Fruit fly (Drosophila melanogaster) whole organism, embryonic: ENCODE results near the gene UQCR-6.4L.

ENCODE experiments used
- Asciz ChIP-seq: fragments of 200-800 bp; sonication (Bioruptor generic); optimal IDR thresholded peaks from 2 replicates; lab custom pipeline; 2017; ENCODE audit warnings: missing biosample characterization, mild to moderate bottlenecking, missing genetic modification characterization, missing genetic modification reagents
- Atf6 ChIP-seq: fragments of 200-800 bp; sonication (Bioruptor generic); IDR thresholded peaks from 2 replicates; pipeline ENCODE4 v1.3.6; 2022; ENCODE audit warnings: missing biosample characterization, missing genetic modification characterization
- B-H1 ChIP-seq: fragments of 200-800 bp; sonication (Bioruptor generic); IDR thresholded peaks from 3 replicates; pipeline ENCODE4 v1.3.6; 2022; ENCODE audit warnings: missing biosample characterization, missing genetic modification characterization
- BEAF-32 ChIP-seq: fragments of 200-800 bp; sonication (Bioruptor generic); optimal IDR thresholded peaks from 3 replicates; lab custom pipeline; 2017; ENCODE audit warnings: missing biosample characterization, missing genetic modification characterization, mild to moderate bottlenecking, moderate library complexity, missing genetic modification reagents
- CG10565 ChIP-seq: fragments of 200-800 bp; sonication (Bioruptor generic); optimal IDR thresholded peaks from 3 replicates; lab custom pipeline; 2016; ENCODE audit warnings: missing biosample characterization, mild to moderate bottlenecking, missing genetic modification characterization
- CG12744 ChIP-seq: fragments of 200-800 bp; sonication (Bioruptor generic); optimal IDR thresholded peaks from 2 replicates; lab custom pipeline; 2016; ENCODE audit warnings: missing biosample characterization, missing genetic modification characterization
- CG13287 ChIP-seq: fragments of 200-800 bp; sonication (Bioruptor generic); IDR thresholded peaks from 2 replicates; pipeline ENCODE4 v1.3.6; 2022; ENCODE audit warnings: missing biosample characterization, missing genetic modification characterization; ENCODE audit not compliant: partially characterized antibody
- CG13424 ChIP-seq: fragments of 200-800 bp; sonication (Bioruptor generic); optimal IDR thresholded peaks from 2 replicates; lab custom pipeline; 2019; ENCODE audit warnings: missing biosample characterization, mild to moderate bottlenecking, missing genetic modification characterization, moderate library complexity
- CG15073 ChIP-seq: fragments of 200-800 bp; sonication (Bioruptor generic); optimal IDR thresholded peaks from 2 replicates; lab custom pipeline; 2016; ENCODE audit warnings: missing biosample characterization, missing genetic modification characterization
- CG1602 ChIP-seq: fragments of 200-800 bp; sonication (Bioruptor generic); optimal IDR thresholded peaks from 3 replicates; lab custom pipeline; 2016; ENCODE audit warnings: missing biosample characterization, missing genetic modification characterization
- CG17359 ChIP-seq: fragments of 200-800 bp; sonication (Bioruptor generic); optimal IDR thresholded peaks from 3 replicates; lab custom pipeline; 2018; ENCODE audit warnings: missing biosample characterization, mild to moderate bottlenecking, missing genetic modification characterization, moderate library complexity
- CG17802 ChIP-seq: fragments of 200-800 bp; sonication (Bioruptor generic); optimal IDR thresholded peaks from 2 replicates; lab custom pipeline; 2018; ENCODE audit warnings: missing biosample characterization, mild to moderate bottlenecking, missing genetic modification characterization, moderate library complexity
- CG18011 ChIP-seq: fragments of 200-800 bp; sonication (Bioruptor generic); optimal IDR thresholded peaks from 2 replicates; lab custom pipeline; 2017; ENCODE audit warnings: missing biosample characterization, missing genetic modification characterization, mild to moderate bottlenecking, moderate library complexity, missing genotype
- CG2116 ChIP-seq: fragments of 200-800 bp; sonication (Bioruptor generic); optimal IDR thresholded peaks from 3 replicates; lab custom pipeline; 2018; ENCODE audit warnings: missing biosample characterization, mild to moderate bottlenecking, missing genetic modification characterization
- CG6689 ChIP-seq: fragments of 200-800 bp; sonication (Bioruptor generic); IDR thresholded peaks from 2 replicates; pipeline ENCODE4 v1.3.6; 2022; ENCODE audit warnings: missing biosample characterization, missing genetic modification characterization
- CG6813 ChIP-seq: fragments of 200-800 bp; sonication (Bioruptor generic); optimal IDR thresholded peaks from 2 replicates; lab custom pipeline; 2017; ENCODE audit warnings: missing biosample characterization, missing genetic modification characterization, mild to moderate bottlenecking, moderate library complexity, missing genetic modification reagents
- CG8281 ChIP-seq: fragments of 200-800 bp; sonication (Bioruptor generic); optimal IDR thresholded peaks from 2 replicates; lab custom pipeline; 2018; ENCODE audit warnings: missing biosample characterization, mild to moderate bottlenecking, missing genetic modification characterization, moderate library complexity
- Dad ChIP-seq: fragments of 200-800 bp; sonication (Bioruptor generic); optimal IDR thresholded peaks from 3 replicates; lab custom pipeline; 2016; ENCODE audit warnings: missing biosample characterization, missing genetic modification characterization
- Dbx ChIP-seq: fragments of 200-800 bp; sonication (Bioruptor generic); IDR thresholded peaks from 3 replicates; pipeline ENCODE4 v1.3.6; 2022; ENCODE audit warnings: missing biosample characterization, missing genetic modification characterization
- Deaf1 ChIP-seq: fragments of 200-800 bp; optimal IDR thresholded peaks from 3 replicates; lab custom pipeline; 2019; ENCODE audit warnings: missing biosample characterization, mild to moderate bottlenecking, missing genetic modification characterization, moderate library complexity
- Gsc ChIP-seq: fragments of 200-800 bp; sonication (Bioruptor generic); IDR thresholded peaks from 2 replicates; pipeline ENCODE4 v1.3.6; 2022; ENCODE audit warnings: missing biosample characterization, missing genetic modification characterization
- Hr39 ChIP-seq: fragments of >200 bp; optimal IDR thresholded peaks from 2 replicates; lab custom pipeline; 2017
- Neu2 ChIP-seq: fragments of 200-800 bp; sonication (Bioruptor generic); optimal IDR thresholded peaks from 3 replicates; lab custom pipeline; 2016; ENCODE audit warnings: missing biosample characterization, missing genetic modification characterization, borderline replicate concordance
- Oli ChIP-seq: fragments of 200-800 bp; sonication (Bioruptor generic); optimal IDR thresholded peaks from 2 replicates; lab custom pipeline; 2018; ENCODE audit warnings: missing biosample characterization, mild to moderate bottlenecking, missing genetic modification characterization, moderate library complexity
- Opbp ChIP-seq: fragments of 200-800 bp; sonication (Bioruptor generic); IDR thresholded peaks from 3 replicates; pipeline ENCODE4 v1.3.6; 2022; ENCODE audit warnings: missing biosample characterization, missing genetic modification characterization; ENCODE audit not compliant: partially characterized antibody
- Sox100B ChIP-seq: fragments of 200-800 bp; sonication (Bioruptor generic); optimal IDR thresholded peaks from 3 replicates; lab custom pipeline; 2018; ENCODE audit warnings: missing biosample characterization, mild to moderate bottlenecking, missing genetic modification characterization
- Sry-δ ChIP-seq: fragments of 200-800 bp; sonication (Bioruptor generic); optimal IDR thresholded peaks from 2 replicates; lab custom pipeline; 2016; ENCODE audit warnings: missing biosample characterization, missing genetic modification characterization
- TFAM ChIP-seq: fragments of 200-800 bp; sonication (Bioruptor generic); optimal IDR thresholded peaks from 2 replicates; lab custom pipeline; 2017; ENCODE audit warnings: missing biosample characterization, missing genetic modification characterization, inconsistent platforms
- ap ChIP-seq: fragments of 200-800 bp; sonication (Bioruptor generic); IDR thresholded peaks from 2 replicates; pipeline ENCODE4 v1.3.6; 2022; ENCODE audit warnings: missing biosample characterization, missing genetic modification characterization
- cato ChIP-seq: fragments of 200-800 bp; sonication (Bioruptor generic); optimal IDR thresholded peaks from 2 replicates; lab custom pipeline; 2016; ENCODE audit warnings: missing biosample characterization, missing genetic modification characterization, borderline replicate concordance
- caup ChIP-seq: fragments of 200-800 bp; sonication (Bioruptor generic); optimal IDR thresholded peaks from 3 replicates; lab custom pipeline; 2017; ENCODE audit warnings: missing biosample characterization, mild to moderate bottlenecking, missing genetic modification characterization, moderate library complexity; ENCODE audit not compliant: severe bottlenecking
- chif ChIP-seq, 2 experiments: fragments of 200-800 bp; sonication (Bioruptor generic); optimal IDR thresholded peaks; 3 replicates each; lab custom pipeline; 2016; ENCODE audit warnings: missing biosample characterization in 2 of 2, missing genetic modification characterization in 2 of 2
- ems ChIP-seq: fragments of 200-800 bp; sonication (Bioruptor generic); optimal IDR thresholded peaks from 3 replicates; lab custom pipeline; 2016; ENCODE audit warnings: missing biosample characterization, missing genetic modification characterization
- exex ChIP-seq: fragments of 200-800 bp; sonication (Bioruptor generic); optimal IDR thresholded peaks from 4 replicates; lab custom pipeline; 2018; ENCODE audit warnings: missing biosample characterization, mild to moderate bottlenecking, missing genetic modification characterization, moderate library complexity
- eyg ChIP-seq: fragments of 200-800 bp; sonication (Bioruptor generic); optimal IDR thresholded peaks from 3 replicates; lab custom pipeline; 2016; ENCODE audit warnings: missing biosample characterization, missing genetic modification characterization
- gce ChIP-seq: fragments of 200-800 bp; sonication (Bioruptor generic); IDR thresholded peaks from 3 replicates; pipeline ENCODE4 v1.3.6; 2022; ENCODE audit warnings: missing biosample characterization, missing genetic modification characterization
- ham ChIP-seq: fragments of 200-800 bp; sonication (Bioruptor generic); IDR thresholded peaks from 2 replicates; pipeline ENCODE4 v1.3.6; 2022; ENCODE audit warnings: missing biosample characterization, missing genetic modification characterization
- kah ChIP-seq: fragments of 200-800 bp; sonication (Bioruptor generic); optimal IDR thresholded peaks from 2 replicates; lab custom pipeline; 2018; ENCODE audit warnings: missing biosample characterization, mild to moderate bottlenecking, missing genetic modification characterization
- lbe ChIP-seq: fragments of 200-800 bp; sonication (Bioruptor generic); optimal IDR thresholded peaks from 2 replicates; lab custom pipeline; 2016; ENCODE audit warnings: missing biosample characterization, mild to moderate bottlenecking, missing genetic modification characterization
- nerfin-1 ChIP-seq: fragments of 200-800 bp; sonication (Bioruptor generic); optimal IDR thresholded peaks from 3 replicates; lab custom pipeline; 2019; ENCODE audit warnings: missing biosample characterization, mild to moderate bottlenecking, missing genetic modification characterization, moderate library complexity
- oc ChIP-seq: fragments of 200-800 bp; sonication (Bioruptor generic); optimal IDR thresholded peaks from 2 replicates; lab custom pipeline; 2018; ENCODE audit warnings: missing biosample characterization, mild to moderate bottlenecking, missing genetic modification characterization, moderate library complexity
- onecut ChIP-seq: fragments of 200-800 bp; sonication (Bioruptor generic); IDR thresholded peaks from 2 replicates; pipeline ENCODE4 v1.3.6; 2022; ENCODE audit warnings: missing biosample characterization, missing genetic modification characterization
- peb ChIP-seq: fragments of 200-800 bp; sonication (Bioruptor generic); IDR thresholded peaks from 2 replicates; pipeline ENCODE4 v1.3.6; 2022; ENCODE audit warnings: missing biosample characterization, missing genetic modification characterization
- pita ChIP-seq: fragments of 200-800 bp; sonication (Bioruptor generic); optimal IDR thresholded peaks from 2 replicates; lab custom pipeline; 2017; ENCODE audit warnings: missing biosample characterization, mild to moderate bottlenecking, missing genetic modification characterization
- psq ChIP-seq: fragments of 200-800 bp; sonication (Bioruptor generic); optimal IDR thresholded peaks from 2 replicates; lab custom pipeline; 2017; ENCODE audit warnings: missing biosample characterization, missing genetic modification characterization
- ranshi ChIP-seq: fragments of 200-800 bp; sonication (Bioruptor generic); IDR thresholded peaks from 2 replicates; pipeline ENCODE4 v1.3.6; 2022; ENCODE audit warnings: missing biosample characterization, missing genetic modification characterization
- sens ChIP-seq: fragments of 200-800 bp; sonication (Bioruptor generic); peaks from one replicate; lab custom pipeline; 2016; ENCODE audit warnings: missing biosample characterization, missing genetic modification characterization
- sima ChIP-seq: fragments of 200-800 bp; sonication (Bioruptor generic); optimal IDR thresholded peaks from 2 replicates; lab custom pipeline; 2016; ENCODE audit warnings: missing biosample characterization, missing genetic modification characterization
- ssp ChIP-seq: fragments of 200-800 bp; sonication (Bioruptor generic); IDR thresholded peaks from 2 replicates; pipeline ENCODE4 v1.3.6; 2022; ENCODE audit warnings: missing biosample characterization, missing genetic modification characterization
- unpg ChIP-seq: fragments of 200-800 bp; sonication (Bioruptor generic); optimal IDR thresholded peaks from 3 replicates; lab custom pipeline; 2018; ENCODE audit warnings: missing biosample characterization, mild to moderate bottlenecking, missing genetic modification characterization, moderate library complexity
- wor ChIP-seq: fragments of 200-800 bp; sonication (Bioruptor generic); IDR thresholded peaks from 2 replicates; pipeline ENCODE4 v1.3.6; 2022; ENCODE audit warnings: missing biosample characterization, missing genetic modification characterization

Gene UQCR-6.4L

dm6 chr3L:16574307-16574946, 7.9 kb downstream of the UQCR-6.4L start, which contains the start of gene mbf1 (continued):
- TF ChIP-seq sens (peak; percentile 89), ems (GFP tag; lab: Kevin White, UChicago) (no peak), Deaf1 (tag; lab: Kevin White, UChicago) (peak; percentile 10), CG6689 (GFP tag; lab: Robert Waterston, UW) (no peak), Opbp (GFP tag; lab: Robert Waterston, UW) (no peak), CG18011 (GFP tag; lab: Kevin White, UChicago) (peak; percentile 5), exex (tag; lab: Kevin White, UChicago) (peak; percentile 2), CG2116 (GFP tag; lab: Kevin White, UChicago) (peak; percentile 82), TFAM (GFP tag; lab: Kevin White, UChicago) (no peak), psq (GFP tag; lab: Kevin White, UChicago) (no peak), oc (tag; lab: Kevin White, UChicago) (peak; percentile 48), eyg (GFP tag; lab: Kevin White, UChicago) (no peak), Neu2 (GFP tag; lab: Kevin White, UChicago) (no peak), wor (GFP tag; lab: Robert Waterston, UW) (no peak), kah (GFP tag; lab: Kevin White, UChicago) (no peak), caup (GFP tag; lab: Kevin White, UChicago) (no peak), nerfin-1 (tag; lab: Kevin White, UChicago) (peak; percentile 92), onecut (GFP tag; lab: Robert Waterston, UW) (no peak), cato (GFP tag; lab: Kevin White, UChicago) (no peak), BEAF-32 (GFP tag; lab: Kevin White, UChicago) (peak; percentile 75), Sox100B (GFP tag; lab: Kevin White, UChicago) (no peak), unpg (GFP tag; lab: Kevin White, UChicago) (peak; percentile 14), gce (no peak), ham (GFP tag; lab: Robert Waterston, UW) (no peak), Dbx (0 out of 3 replicates have a peak, but pooled peaks have one; percentile 14), Dad (GFP tag; lab: Kevin White, UChicago) (no peak), sima (GFP tag; lab: Kevin White, UChicago) (no peak), B-H1 (GFP tag; lab: Robert Waterston, UW) (no peak), CG10565 (GFP tag; lab: Kevin White, UChicago) (no peak), ap (no peak), Atf6 (GFP tag; lab: Robert Waterston, UW) (no peak), CG17802 (tag; lab: Kevin White, UChicago) (no peak), CG12744 (GFP tag; lab: Kevin White, UChicago) (no peak), CG13287 (GFP tag; lab: Robert Waterston, UW) (peak; percentile 75), pita (no peak), lbe (no peak), CG6813 (GFP tag; lab: Kevin White, UChicago) (no peak), CG8281 (tag; lab: Kevin White, UChicago) (no peak), CG1602 (GFP tag; lab: Kevin White, UChicago) (no peak), peb (GFP tag; lab: Robert Waterston, UW) (no peak), Asciz (GFP tag; lab: Kevin White, UChicago) (no peak), CG13424 (tag; lab: Kevin White, UChicago) (peak; percentile 18), Gsc (GFP tag; lab: Robert Waterston, UW) (no peak), CG15073 (GFP tag; lab: Kevin White, UChicago) (no peak), ssp (GFP tag; lab: Robert Waterston, UW) (no peak), Oli (tag; lab: Kevin White, UChicago) (no peak), Hr39 (lab: Kevin White, UChicago) (no peak), ranshi (no peak), CG17359 (tag; lab: Kevin White, UChicago) (no peak), chif (GFP tag; optimal IDR thresholded peaks at IDR 0.05; lab: Kevin White, UChicago) (peak in 1 of 2 experiments; percentile 8), Sry-δ (GFP tag; lab: Kevin White, UChicago) (peak; percentile 79)
